Worm (Caenorhabditis elegans) whole organism, L1 larva: ENCODE measurements around the gene srx-125.

Experiments used
- aly-2 ChIP-seq: fragments of 150-350 bp; optimal IDR thresholded peaks from 2 replicates; lab custom pipeline; 2014; ENCODE audit warnings: missing biosample characterization, missing genetic modification characterization
- blmp-1 ChIP-seq: fragments of 150-350 bp; optimal IDR thresholded peaks from 2 replicates; lab custom pipeline; 2014; ENCODE audit warnings: missing biosample characterization, missing genetic modification characterization
- ceh-63 ChIP-seq: fragments of 200-800 bp; sonication (Bioruptor generic); optimal IDR thresholded peaks from 2 replicates; lab custom pipeline; 2018; ENCODE audit warnings: mild to moderate bottlenecking, missing genetic modification characterization, missing compliant biosample characterization
- ceh-82 ChIP-seq, 3 experiments: fragments of 150-350 bp in 1 of 3; sonication (generic microtip) in 2 of 3; optimal IDR thresholded peaks; 2 replicates each; lab custom pipeline; 2014 to 2017; ENCODE audit warnings: missing biosample characterization in 3 of 3, missing genetic modification characterization in 3 of 3
- ceh-90 ChIP-seq: sonication (generic microtip); optimal IDR thresholded peaks from 2 replicates; lab custom pipeline; 2016; ENCODE audit warnings: missing genetic modification characterization, missing compliant biosample characterization
- dpl-1 ChIP-seq, 3 experiments: fragments of 150-350 bp in 2 of 3; sonication (generic microtip) in 1 of 3; optimal IDR thresholded peaks; 2 replicates each; lab custom pipeline; 2014 to 2017; ENCODE audit warnings: missing biosample characterization in 3 of 3, missing genetic modification characterization in 3 of 3, missing genetic modification reagents in 3 of 3
- dsc-1 ChIP-seq: sonication (generic microtip); optimal IDR thresholded peaks from 2 replicates; lab custom pipeline; 2016; ENCODE audit warnings: mild to moderate bottlenecking, missing genetic modification characterization, missing compliant biosample characterization
- efl-1 ChIP-seq, 4 experiments: fragments of 150-350 bp; optimal IDR thresholded peaks in 3 of 4; peaks in 1 of 4; 1 replicate in 1 of 4; 2 replicates in 3 of 4; lab custom pipeline; 2014; ENCODE audit warnings: missing biosample characterization in 2 of 4, missing genetic modification characterization in 2 of 4, missing genetic modification reagents in 2 of 4
- egl-13 ChIP-seq: sonication (generic microtip); optimal IDR thresholded peaks from 2 replicates; lab custom pipeline; 2016; ENCODE audit warnings: missing genotype, missing genetic modification reagents, missing genetic modification characterization, missing compliant biosample characterization
- egl-27 ChIP-seq, 2 experiments: fragments of 150-350 bp in 1 of 2; sonication (generic microtip); optimal IDR thresholded peaks; 3 replicates each; lab custom pipeline; 2017 to 2018; ENCODE audit warnings: missing biosample characterization in 2 of 2, missing genetic modification characterization in 2 of 2, missing genetic modification reagents in 2 of 2
- ets-5 ChIP-seq: fragments of 200-800 bp; sonication (Bioruptor generic); IDR thresholded peaks from 2 replicates; pipeline ENCODE4 v1.3.6; 2022; ENCODE audit warnings: missing genetic modification characterization, missing compliant biosample characterization
- fkh-8 ChIP-seq: sonication (generic microtip); optimal IDR thresholded peaks from 2 replicates; lab custom pipeline; 2016; ENCODE audit warnings: mild to moderate bottlenecking, missing genetic modification characterization, missing compliant biosample characterization
- fos-1 ChIP-seq: fragments of 150-350 bp; optimal IDR thresholded peaks from 2 replicates; lab custom pipeline; 2014; ENCODE audit warnings: missing biosample characterization, missing genetic modification characterization
- grh-1 ChIP-seq: fragments of 200-800 bp; sonication (Bioruptor generic); IDR thresholded peaks from 2 replicates; pipeline ENCODE4 v1.3.6; 2022; ENCODE audit warnings: missing genetic modification reagents, missing genetic modification characterization, missing compliant biosample characterization
- hlh-17 ChIP-seq: fragments of 200-800 bp; sonication (Bioruptor generic); optimal IDR thresholded peaks from 2 replicates; lab custom pipeline; 2018; ENCODE audit warnings: missing genetic modification characterization, mild to moderate bottlenecking, missing compliant biosample characterization, moderate library complexity, borderline replicate concordance
- hlh-4 ChIP-seq: sonication (generic microtip); optimal IDR thresholded peaks from 2 replicates; lab custom pipeline; 2016; ENCODE audit warnings: mild to moderate bottlenecking, missing genetic modification characterization, missing compliant biosample characterization
- irx-1 ChIP-seq: sonication (generic microtip); optimal IDR thresholded peaks from 2 replicates; lab custom pipeline; 2016; ENCODE audit warnings: missing genetic modification characterization, missing compliant biosample characterization
- jun-1 ChIP-seq: fragments of 150-350 bp; optimal IDR thresholded peaks from 2 replicates; lab custom pipeline; 2014; ENCODE audit warnings: missing biosample characterization, missing genetic modification reagents, missing genetic modification characterization
- lin-14 ChIP-seq: fragments of 200-800 bp; sonication (Bioruptor generic); optimal IDR thresholded peaks from 2 replicates; lab custom pipeline; 2018; ENCODE audit warnings: mild to moderate bottlenecking, missing genetic modification characterization, moderate library complexity, missing compliant biosample characterization
- lin-15B ChIP-seq: fragments of 150-350 bp; sonication (generic microtip); optimal IDR thresholded peaks from 3 replicates; lab custom pipeline; 2014; ENCODE audit warnings: missing biosample characterization, missing genetic modification characterization
- lin-35 ChIP-seq, 2 experiments: fragments of 150-350 bp; optimal IDR thresholded peaks; 2 replicates each; lab custom pipeline; 2014; ENCODE audit warnings: missing biosample characterization in 2 of 2, missing genetic modification characterization in 2 of 2, missing genetic modification reagents in 2 of 2
- lsy-2 ChIP-seq, 2 experiments: fragments of 150-350 bp; optimal IDR thresholded peaks; 2 replicates each; lab custom pipeline; 2014; ENCODE audit warnings: missing biosample characterization in 2 of 2, missing genetic modification characterization in 2 of 2
- mab-9 ChIP-seq: fragments of 200-800 bp; sonication (Bioruptor generic); IDR thresholded peaks from 2 replicates; pipeline ENCODE4 v1.3.6; 2022; ENCODE audit warnings: missing genetic modification reagents, missing genetic modification characterization, missing compliant biosample characterization
- mdl-1 ChIP-seq, 2 experiments: fragments of 150-350 bp; optimal IDR thresholded peaks; 2 replicates each; lab custom pipeline; 2014 to 2017; ENCODE audit warnings: missing biosample characterization in 2 of 2, missing genetic modification characterization in 2 of 2, inconsistent platforms in 1 of 2
- mep-1 ChIP-seq: fragments of 150-350 bp; optimal IDR thresholded peaks from 2 replicates; lab custom pipeline; 2014; ENCODE audit warnings: missing biosample characterization, missing genetic modification characterization
- nhr-19 ChIP-seq: fragments of 200-800 bp; sonication (Bioruptor generic); conservative IDR thresholded peaks from 2 replicates; pipeline ENCODE4 v1.3.6; 2022; ENCODE audit warnings: missing genetic modification characterization, missing compliant biosample characterization
- nhr-20 ChIP-seq: sonication (generic microtip); optimal IDR thresholded peaks from 2 replicates; lab custom pipeline; 2016; ENCODE audit warnings: mild to moderate bottlenecking, missing genetic modification characterization, missing compliant biosample characterization
- nhr-237 ChIP-seq: fragments of 150-350 bp; optimal IDR thresholded peaks from 2 replicates; lab custom pipeline; 2014; ENCODE audit warnings: missing biosample characterization, missing genetic modification characterization
- nhr-47 ChIP-seq: sonication (generic microtip); optimal IDR thresholded peaks from 2 replicates; lab custom pipeline; 2016; ENCODE audit warnings: mild to moderate bottlenecking, missing genetic modification characterization, moderate library complexity, missing compliant biosample characterization
- nhr-71 ChIP-seq: sonication (generic microtip); optimal IDR thresholded peaks from 2 replicates; lab custom pipeline; 2016; ENCODE audit warnings: mild to moderate bottlenecking, missing genetic modification characterization, moderate library complexity, missing compliant biosample characterization
- nhr-84 ChIP-seq: sonication (generic microtip); optimal IDR thresholded peaks from 2 replicates; lab custom pipeline; 2017; ENCODE audit warnings: missing biosample characterization, missing genetic modification characterization
- nhr-85 ChIP-seq: sonication (generic microtip); peaks from one replicate; lab custom pipeline; 2016; ENCODE audit warnings: missing genetic modification characterization, inconsistent platforms, missing compliant biosample characterization
- pax-3 ChIP-seq: fragments of 200-800 bp; sonication (Bioruptor generic); optimal IDR thresholded peaks from 2 replicates; lab custom pipeline; 2018; ENCODE audit warnings: mild to moderate bottlenecking, missing genetic modification characterization, moderate library complexity, missing compliant biosample characterization
- rnt-1 ChIP-seq: sonication (generic microtip); optimal IDR thresholded peaks from 2 replicates; lab custom pipeline; 2016; ENCODE audit warnings: mild to moderate bottlenecking, missing genetic modification characterization, moderate library complexity, missing compliant biosample characterization
- skn-1 ChIP-seq: fragments of 150-350 bp; optimal IDR thresholded peaks from 2 replicates; lab custom pipeline; 2014; ENCODE audit warnings: missing biosample characterization, missing genetic modification characterization
- snpc-4 ChIP-seq: fragments of 150-350 bp; optimal IDR thresholded peaks from 2 replicates; lab custom pipeline; 2014; ENCODE audit warnings: missing biosample characterization, missing genetic modification characterization
- sox-4 ChIP-seq: sonication (generic microtip); optimal IDR thresholded peaks from 2 replicates; lab custom pipeline; 2016; ENCODE audit warnings: missing genetic modification characterization, missing compliant biosample characterization
- tbx-2 ChIP-seq: sonication (generic microtip); optimal IDR thresholded peaks from 2 replicates; lab custom pipeline; 2016; ENCODE audit warnings: missing genetic modification characterization, missing compliant biosample characterization
- unc-130 ChIP-seq: fragments of 150-350 bp; optimal IDR thresholded peaks from 2 replicates; lab custom pipeline; 2017; ENCODE audit warnings: missing biosample characterization, missing genetic modification characterization, inconsistent platforms
- unc-30 ChIP-seq: sonication (generic microtip); optimal IDR thresholded peaks from 2 replicates; lab custom pipeline; 2017; ENCODE audit warnings: missing biosample characterization, missing genetic modification characterization
- zag-1 ChIP-seq: fragments of 150-350 bp; optimal IDR thresholded peaks from 2 replicates; lab custom pipeline; 2014; ENCODE audit warnings: missing biosample characterization, missing genetic modification characterization
- ztf-11 ChIP-seq, 2 experiments: sonication (generic microtip); optimal IDR thresholded peaks; 2 replicates each; lab custom pipeline; 2016 to 2017; ENCODE audit warnings: missing genetic modification characterization in 2 of 2, missing biosample characterization in 1 of 2, missing compliant biosample characterization in 1 of 2

Gene srx-125

DNA sequence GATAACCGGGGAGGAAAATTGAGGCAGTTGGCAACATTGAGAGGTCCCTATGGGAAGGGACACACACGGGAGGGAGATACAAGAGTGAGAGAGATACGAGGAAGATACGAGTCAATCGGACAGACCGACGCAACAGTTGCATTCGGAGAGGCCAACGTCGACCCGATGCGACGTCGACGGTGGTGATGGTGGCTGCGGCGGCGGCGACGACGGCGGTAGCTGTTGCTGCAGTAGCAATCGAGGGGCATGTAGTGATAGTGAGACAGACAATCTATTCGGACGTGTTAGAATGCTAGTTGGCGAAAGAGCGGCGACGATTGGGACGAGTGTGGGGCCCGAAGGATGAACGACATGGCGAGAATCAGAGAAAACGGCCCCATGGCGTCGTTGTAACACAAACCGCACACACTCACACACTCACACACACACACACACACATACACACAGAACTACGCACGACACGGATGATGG lies 26.2 kb downstream of the srx-125 start (continued):
- TF ChIP-seq ceh-82 (tag; optimal IDR thresholded peaks at IDR 0.05; lab: Kevin White, UChicago) (no peak), skn-1 (tag; lab: Kevin White, UChicago) (no peak), nhr-237 (tag; lab: Kevin White, UChicago) (no peak)
- TF ChIP-seq, all 84 proteins: peak for 16

DNA sequence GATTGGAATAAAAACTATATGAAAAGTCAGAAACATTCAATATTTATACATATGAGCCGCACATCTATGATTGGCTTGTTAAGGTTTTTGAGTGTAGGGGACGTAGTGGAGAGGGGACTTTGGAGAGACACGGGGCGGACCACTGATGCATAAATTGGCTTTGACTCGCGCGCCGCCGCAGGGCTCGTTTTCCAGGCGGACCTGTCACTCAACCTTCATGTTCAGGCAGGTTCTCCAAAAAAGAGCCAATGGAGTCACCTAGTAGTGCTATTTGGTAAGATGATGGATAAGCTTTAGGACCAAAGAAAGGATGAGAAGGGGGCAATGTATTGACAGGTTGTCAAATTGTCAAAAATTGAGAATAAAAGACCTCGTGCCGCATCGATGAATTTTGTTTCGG lies 27.8 kb downstream of the srx-125 start:
- TF ChIP-seq dsc-1 (tag; lab: Kevin White, UChicago) (no peak), fkh-8 (tag; lab: Kevin White, UChicago) (no peak), lsy-2 (tag; optimal IDR thresholded peaks at IDR 0.05; lab: Kevin White, UChicago) (no peak), nhr-85 (tag; lab: Kevin White, UChicago) (no peak), tbx-2 (tag; lab: Kevin White, UChicago) (peak; percentile 28), pax-3 (tag; lab: Kevin White, UChicago) (peak; percentile 25)

DNA sequence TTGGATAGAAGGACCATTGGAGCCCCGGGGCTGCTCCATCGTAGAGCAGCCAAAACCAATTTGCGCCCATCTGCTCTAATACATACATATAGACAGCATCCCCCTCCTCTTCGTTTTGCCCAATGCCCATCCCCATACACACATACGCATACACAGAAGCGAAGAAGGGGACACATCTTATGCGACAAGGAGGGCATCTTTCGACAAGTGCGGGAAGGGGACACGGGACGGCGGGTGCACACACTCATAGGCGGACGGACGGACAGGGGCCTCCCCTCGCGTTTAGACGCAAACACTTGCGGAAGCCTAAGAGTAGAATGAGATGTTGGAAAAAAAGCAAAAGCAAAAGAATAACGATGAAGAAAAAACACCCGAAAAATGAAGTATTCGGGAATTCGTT lies 29.3 kb downstream of the srx-125 start:
- TF ChIP-seq ztf-11 (tag; optimal IDR thresholded peaks at IDR 0.05; lab: Kevin White, UChicago) (peak in 1 of 2 experiments; percentile 18), nhr-47 (tag; lab: Kevin White, UChicago) (peak; percentile 12), egl-13 (tag; lab: Kevin White, UChicago) (no peak), nhr-19 (GFP tag; lab: Robert Waterston, UW) (0 out of 2 replicates have a peak, but pooled peaks have one; percentile 7), tbx-2 (tag; lab: Kevin White, UChicago) (peak; percentile 10), dsc-1 (tag; lab: Kevin White, UChicago) (peak; percentile 54), rnt-1 (tag; lab: Kevin White, UChicago) (peak; percentile 13), efl-1 (optimal IDR thresholded peaks at IDR 0.05; lab: Kevin White, UChicago) (no peak), efl-1 (GFP tag; optimal IDR thresholded peaks at IDR 0.05 in 1 of 2; lab: Kevin White, UChicago) (peak in 1 of 2 experiments; percentile 86), egl-27 (tag; optimal IDR thresholded peaks at IDR 0.05; lab: Kevin White, UChicago) (no peak), mab-9 (peak; percentile 16; the same call in 1 of the 2 replicates), ets-5 (GFP tag; lab: Robert Waterston, UW) (no peak), lin-14 (GFP tag; lab: Kevin White, UChicago) (peak; percentile 79), unc-30 (no peak)

DNA sequence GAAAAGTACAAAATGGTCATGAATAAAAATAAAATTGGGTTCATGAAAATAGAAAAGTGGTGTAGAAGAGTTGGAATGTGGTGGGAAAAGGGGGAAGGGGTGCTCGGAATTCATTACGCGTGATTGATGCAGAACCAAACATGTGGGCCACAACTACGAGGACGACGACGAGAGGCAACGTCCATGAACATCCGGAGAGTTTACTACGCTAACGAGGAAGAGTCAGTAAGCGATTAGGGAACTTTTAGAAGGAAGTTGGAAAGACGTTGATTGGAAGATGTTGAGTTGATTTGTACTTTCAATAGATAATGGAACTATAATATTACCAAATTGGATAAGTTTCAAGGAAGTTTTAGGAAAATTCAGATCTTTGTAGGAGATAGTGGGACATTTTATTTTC lies 34.5 kb downstream of the srx-125 start:
- TF ChIP-seq fos-1 (tag; lab: Kevin White, UChicago) (no peak), lin-14 (GFP tag; lab: Kevin White, UChicago) (peak; percentile 63), grh-1 (GFP tag; lab: Robert Waterston, UW) (no peak), dsc-1 (tag; lab: Kevin White, UChicago) (peak; percentile 38), ceh-63 (GFP tag; lab: Kevin White, UChicago) (no peak), egl-13 (tag; lab: Kevin White, UChicago) (no peak), irx-1 (tag; lab: Kevin White, UChicago) (no peak), zag-1 (no peak)

DNA sequence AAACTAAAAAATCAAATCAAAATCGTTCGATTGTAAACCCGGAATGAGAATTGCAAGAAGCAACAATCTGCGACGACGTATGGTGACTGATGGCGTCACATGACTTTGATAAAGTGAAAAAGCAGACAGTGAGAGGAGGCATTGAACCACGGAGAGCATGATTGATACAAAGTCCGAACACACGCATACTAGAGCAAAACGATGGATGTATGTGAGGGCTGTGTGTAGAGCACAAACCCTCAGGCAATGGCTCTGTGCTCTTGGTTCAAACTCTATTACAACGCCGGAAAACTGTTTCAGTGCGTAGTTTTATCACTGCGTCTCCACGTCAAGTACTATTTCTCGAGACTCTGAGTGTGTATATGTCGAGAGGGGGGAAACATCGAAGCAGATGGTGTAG lies 35.4 kb downstream of the srx-125 start:
- TF ChIP-seq hlh-17: no peak
- TF ChIP-seq ceh-90: no peak
- no peak for TF ChIP-seq snpc-4
- peak in 1 of 2 experiments; percentile 19 for TF ChIP-seq mdl-1 (tag; optimal IDR thresholded peaks at IDR 0.05; lab: Kevin White, UChicago)
- TF ChIP-seq dpl-1 (GFP tag; optimal IDR thresholded peaks at IDR 0.05; lab: Kevin White, UChicago): peak in 1 of 3 experiments; percentile 13
- peak; percentile 58 for TF ChIP-seq blmp-1 (tag; lab: Kevin White, UChicago)
- TF ChIP-seq nhr-71 (tag; lab: Kevin White, UChicago): peak; percentile 63
- TF ChIP-seq nhr-20 (tag; lab: Kevin White, UChicago): peak; percentile 19
- no peak for TF ChIP-seq sox-4 (tag; lab: Kevin White, UChicago)
- no peak for TF ChIP-seq jun-1 (tag; lab: Kevin White, UChicago)
- TF ChIP-seq lin-15B (tag; lab: Kevin White, UChicago): no peak
- no peak for TF ChIP-seq grh-1 (GFP tag; lab: Robert Waterston, UW)
- no peak for TF ChIP-seq irx-1 (tag; lab: Kevin White, UChicago)
- TF ChIP-seq nhr-19 (GFP tag; lab: Robert Waterston, UW): 0 out of 2 replicates have a peak, but pooled peaks have one; percentile 23
- TF ChIP-seq lin-35 (GFP tag; optimal IDR thresholded peaks at IDR 0.05; lab: Kevin White, UChicago): peak in 1 of 2 experiments; percentile 3
- no peak for TF ChIP-seq nhr-84 (tag; lab: Kevin White, UChicago)
- TF ChIP-seq zag-1: no peak
- peak in 1 of 2 experiments; percentile 16 for TF ChIP-seq efl-1 (optimal IDR thresholded peaks at IDR 0.05; lab: Kevin White, UChicago)
- TF ChIP-seq efl-1 (GFP tag; optimal IDR thresholded peaks at IDR 0.05 in 1 of 2; lab: Kevin White, UChicago): peak in 1 of 2 experiments; percentile 88
- TF ChIP-seq lin-14 (GFP tag; lab: Kevin White, UChicago): peak; percentile 72
- TF ChIP-seq mep-1 (tag; lab: Kevin White, UChicago): peak; percentile 20
- TF ChIP-seq unc-130 (tag; lab: Kevin White, UChicago): peak; percentile 2
- TF ChIP-seq aly-2 (tag; lab: Kevin White, UChicago): no peak
- TF ChIP-seq hlh-4 (tag; lab: Kevin White, UChicago): no peak
- TF ChIP-seq dsc-1 (tag; lab: Kevin White, UChicago): peak; percentile 56
